Fruit fly (Drosophila melanogaster) whole organism: ENCODE measurements around the gene snf.

Source experiments
- CG8478 ChIP-seq: fragments of >200 bp; optimal IDR thresholded peaks from 2 replicates; lab custom pipeline; 2018; ENCODE audit warnings: inconsistent platforms
- Dll ChIP-seq: fragments of >200 bp; optimal IDR thresholded peaks from 2 replicates; lab custom pipeline; 2017
- EcR ChIP-seq, 2 experiments: fragments of >200 bp; optimal IDR thresholded peaks; 2 replicates each; lab custom pipeline; 2017; ENCODE audit warnings: missing biosample characterization in 2 of 2, missing genetic modification characterization in 2 of 2, missing genetic modification reagents in 2 of 2
- pan ChIP-seq: fragments of >200 bp; optimal IDR thresholded peaks from 2 replicates; lab custom pipeline; 2017
- psq ChIP-seq: fragments of >200 bp; optimal IDR thresholded peaks from 2 replicates; lab custom pipeline; 2017
- usp ChIP-seq: fragments of >200 bp; optimal IDR thresholded peaks from 2 replicates; lab custom pipeline; 2017; ENCODE audit warnings: missing biosample characterization, missing genetic modification characterization, mixed read lengths

Gene snf

DNA sequence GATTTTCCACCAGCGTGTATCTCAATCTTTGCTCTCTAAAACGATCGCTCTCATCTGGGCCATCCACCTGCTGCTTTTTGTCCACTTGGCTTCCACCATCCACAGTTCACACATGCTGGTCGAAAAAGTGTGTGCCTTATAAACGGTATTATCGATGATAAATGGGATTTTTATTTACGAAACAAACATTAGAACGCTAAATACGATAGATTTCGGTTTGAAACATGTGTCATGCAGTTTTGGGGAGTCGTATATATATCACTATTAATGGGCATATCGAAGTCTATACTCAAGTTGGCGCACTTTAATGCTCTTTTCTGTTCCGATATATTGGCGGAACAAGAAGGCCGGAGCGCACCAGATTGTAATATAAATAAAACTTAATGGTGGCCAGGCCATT, 48.0 kb downstream of the snf start:
- no peak for TF ChIP-seq EcR (GFP tag; optimal IDR thresholded peaks at IDR 0.05; lab: Kevin White, UChicago)
- TF ChIP-seq usp = no peak
- no peak for TF ChIP-seq pan
- TF ChIP-seq CG8478 = no peak
- no peak for TF ChIP-seq psq (lab: Kevin White, UChicago)
- no peak for TF ChIP-seq Dll (lab: Kevin White, UChicago)

dm6 chrX:5358813-5359212, 49.8 kb downstream of the snf start:
- TF ChIP-seq Dll (lab: Kevin White, UChicago) = no peak
- no peak for TF ChIP-seq pan
- no peak for TF ChIP-seq CG8478
- TF ChIP-seq usp = no peak
- TF ChIP-seq psq (lab: Kevin White, UChicago) = no peak
- no peak for TF ChIP-seq EcR (GFP tag; optimal IDR thresholded peaks at IDR 0.05; lab: Kevin White, UChicago)
